Fruit fly (Drosophila melanogaster) whole organism, embryonic: ENCODE measurements around the gene Nak.
A peak's percentile ranks its signal among the peaks of the same experiment; 100 is the strongest.

Source experiments
- Ada2b ChIP-seq: fragments of 200-800 bp; sonication (Bioruptor generic); IDR thresholded peaks from 2 replicates; pipeline ENCODE4 v1.3.6; 2022; ENCODE audit warnings: missing biosample characterization, missing genetic modification characterization
- Bgb ChIP-seq: fragments of 200-800 bp; sonication (Bioruptor generic); IDR thresholded peaks from 2 replicates; pipeline ENCODE4 v1.3.6; 2022; ENCODE audit warnings: missing biosample characterization, missing genetic modification characterization; ENCODE audit not compliant: partially characterized antibody
- C15 ChIP-seq: fragments of 200-800 bp; sonication (Bioruptor generic); IDR thresholded peaks from 3 replicates; pipeline ENCODE4 v1.3.6; 2022; ENCODE audit warnings: missing biosample characterization, missing genetic modification characterization
- CG11504 ChIP-seq: fragments of 200-800 bp; sonication (Bioruptor generic); optimal IDR thresholded peaks from 3 replicates; lab custom pipeline; 2019; ENCODE audit warnings: missing biosample characterization, mild to moderate bottlenecking, missing genetic modification characterization, moderate library complexity
- CG12071 ChIP-seq: fragments of 200-800 bp; sonication (Bioruptor generic); optimal IDR thresholded peaks from 3 replicates; lab custom pipeline; 2018; ENCODE audit warnings: missing biosample characterization, mild to moderate bottlenecking, missing genetic modification characterization
- CG12391 ChIP-seq: fragments of 200-800 bp; sonication (Bioruptor generic); optimal IDR thresholded peaks from 3 replicates; lab custom pipeline; 2018; ENCODE audit warnings: missing biosample characterization, mild to moderate bottlenecking, missing genetic modification characterization, moderate library complexity
- CG14050 ChIP-seq: fragments of 200-800 bp; sonication (Bioruptor generic); IDR thresholded peaks from 3 replicates; pipeline ENCODE4 v1.3.6; 2022; ENCODE audit warnings: missing biosample characterization, missing genetic modification characterization
- CG14860 ChIP-seq: fragments of 200-800 bp; sonication (Bioruptor generic); IDR thresholded peaks from 3 replicates; pipeline ENCODE4 v1.3.6; 2022; ENCODE audit warnings: missing biosample characterization, missing genetic modification characterization; ENCODE audit not compliant: partially characterized antibody
- CG1529 ChIP-seq: fragments of 200-800 bp; sonication (Bioruptor generic); optimal IDR thresholded peaks from 3 replicates; lab custom pipeline; 2018; ENCODE audit warnings: missing biosample characterization, missing genetic modification characterization
- CG16779 ChIP-seq: fragments of 200-800 bp; sonication (Bioruptor generic); IDR thresholded peaks from 2 replicates; pipeline ENCODE4 v1.3.6; 2022; ENCODE audit warnings: missing biosample characterization, missing genetic modification characterization
- CG17829 ChIP-seq: fragments of 200-800 bp; optimal IDR thresholded peaks from 2 replicates; lab custom pipeline; 2019; ENCODE audit warnings: missing biosample characterization, mild to moderate bottlenecking, missing genetic modification characterization, moderate library complexity
- CG1792 ChIP-seq: fragments of 200-800 bp; sonication (Bioruptor generic); optimal IDR thresholded peaks from 2 replicates; lab custom pipeline; 2016; ENCODE audit warnings: missing biosample characterization, missing genetic modification characterization
- CG2712 ChIP-seq: fragments of 200-800 bp; optimal IDR thresholded peaks from 3 replicates; lab custom pipeline; 2019; ENCODE audit warnings: missing biosample characterization, mild to moderate bottlenecking, missing genetic modification characterization, moderate library complexity
- CG3281 ChIP-seq: fragments of 200-800 bp; sonication (Bioruptor generic); optimal IDR thresholded peaks from 3 replicates; lab custom pipeline; 2017; ENCODE audit warnings: missing biosample characterization, mild to moderate bottlenecking, missing genetic modification characterization
- CG6175 ChIP-seq: fragments of 200-800 bp; sonication (Bioruptor generic); IDR thresholded peaks from 3 replicates; pipeline ENCODE4 v1.3.6; 2022; ENCODE audit warnings: missing biosample characterization, missing genetic modification characterization
- CG6791 ChIP-seq: fragments of 200-800 bp; sonication (Bioruptor generic); IDR thresholded peaks from 3 replicates; pipeline ENCODE4 v1.3.6; 2022; ENCODE audit warnings: missing biosample characterization, missing genetic modification characterization; ENCODE audit not compliant: partially characterized antibody
- CG7372 ChIP-seq: fragments of 200-800 bp; sonication (Bioruptor generic); IDR thresholded peaks from 2 replicates; pipeline ENCODE4 v1.3.6; 2022; ENCODE audit warnings: missing biosample characterization, missing genetic modification characterization
- CG7745 ChIP-seq: fragments of 200-800 bp; sonication (Bioruptor generic); optimal IDR thresholded peaks from 2 replicates; lab custom pipeline; 2018; ENCODE audit warnings: missing biosample characterization, mild to moderate bottlenecking, missing genetic modification characterization, moderate library complexity
- CG7786 ChIP-seq: fragments of 200-800 bp; sonication (Bioruptor generic); optimal IDR thresholded peaks from 2 replicates; lab custom pipeline; 2016; ENCODE audit warnings: missing biosample characterization, missing genetic modification characterization
- D19B ChIP-seq: fragments of 200-800 bp; sonication (Bioruptor generic); optimal IDR thresholded peaks from 2 replicates; lab custom pipeline; 2017; ENCODE audit warnings: missing biosample characterization, mild to moderate bottlenecking, missing genetic modification characterization
- Doc3 ChIP-seq: fragments of 200-800 bp; sonication (Bioruptor generic); IDR thresholded peaks from 3 replicates; pipeline ENCODE4 v1.3.6; 2022; ENCODE audit warnings: missing biosample characterization, missing genetic modification characterization; ENCODE audit not compliant: partially characterized antibody
- E2f2 ChIP-seq: fragments of 200-800 bp; sonication (Bioruptor generic); IDR thresholded peaks from 2 replicates; pipeline ENCODE4 v1.3.6; 2022; ENCODE audit warnings: missing biosample characterization, missing genetic modification characterization
- HLHmδ ChIP-seq: fragments of 200-800 bp; sonication (Bioruptor generic); optimal IDR thresholded peaks from 2 replicates; lab custom pipeline; 2018; ENCODE audit warnings: missing biosample characterization, mild to moderate bottlenecking, missing genetic modification characterization, moderate library complexity
- Hsf ChIP-seq: fragments of 200-800 bp; sonication (Bioruptor generic); optimal IDR thresholded peaks from 3 replicates; lab custom pipeline; 2016; ENCODE audit warnings: missing biosample characterization, missing genetic modification characterization
- Med ChIP-seq: fragments of 200-800 bp; sonication (Bioruptor generic); peaks from one replicate; lab custom pipeline; 2016; ENCODE audit warnings: missing biosample characterization, missing genetic modification characterization, mild to moderate bottlenecking, inconsistent platforms, moderate library complexity
- NK7.1 ChIP-seq: fragments of 200-800 bp; sonication (Bioruptor generic); optimal IDR thresholded peaks from 3 replicates; lab custom pipeline; 2016; ENCODE audit warnings: missing biosample characterization, missing genetic modification characterization
- Nf-YA ChIP-seq: fragments of 200-800 bp; sonication (Bioruptor generic); IDR thresholded peaks from 2 replicates; pipeline ENCODE4 v1.3.6; 2022; ENCODE audit warnings: missing biosample characterization, missing genetic modification characterization
- Nf-YC ChIP-seq: fragments of 200-800 bp; optimal IDR thresholded peaks from 3 replicates; lab custom pipeline; 2019; ENCODE audit warnings: missing biosample characterization, mild to moderate bottlenecking, missing genetic modification characterization, moderate library complexity
- Oaz ChIP-seq: fragments of 200-800 bp; sonication (Bioruptor generic); IDR thresholded peaks from 2 replicates; pipeline ENCODE4 v1.3.6; 2022; ENCODE audit warnings: missing biosample characterization, missing genetic modification characterization
- aop ChIP-seq: fragments of 200-800 bp; sonication (Bioruptor generic); IDR thresholded peaks from 2 replicates; pipeline ENCODE4 v1.3.6; 2022; ENCODE audit warnings: missing biosample characterization, missing genetic modification characterization
- bbx ChIP-seq: fragments of 200-800 bp; sonication (Bioruptor generic); IDR thresholded peaks from 2 replicates; pipeline ENCODE4 v1.3.6; 2022; ENCODE audit warnings: missing biosample characterization, missing genetic modification characterization; ENCODE audit not compliant: partially characterized antibody
- bcd ChIP-seq: fragments of 200-800 bp; sonication (Bioruptor generic); optimal IDR thresholded peaks from 2 replicates; lab custom pipeline; 2017; ENCODE audit warnings: missing biosample characterization, mild to moderate bottlenecking, missing genetic modification characterization
- chinmo ChIP-seq: fragments of 200-800 bp; sonication (Bioruptor generic); IDR thresholded peaks from 4 replicates; pipeline ENCODE4 v1.3.6; 2022; ENCODE audit warnings: missing biosample characterization, missing genetic modification characterization; ENCODE audit not compliant: partially characterized antibody
- croc ChIP-seq: fragments of 200-800 bp; sonication (Bioruptor generic); conservative IDR thresholded peaks from 3 replicates; pipeline ENCODE4 v1.3.6; 2022; ENCODE audit warnings: missing biosample characterization, missing genetic modification characterization
- cwo ChIP-seq: fragments of 200-800 bp; sonication (Bioruptor generic); optimal IDR thresholded peaks from 3 replicates; lab custom pipeline; 2017; ENCODE audit warnings: missing biosample characterization, missing genetic modification characterization, mild to moderate bottlenecking, moderate library complexity, missing genetic modification reagents
- disco-r ChIP-seq: fragments of 200-800 bp; sonication (Bioruptor generic); optimal IDR thresholded peaks from 2 replicates; lab custom pipeline; 2016; ENCODE audit warnings: missing biosample characterization, missing genetic modification characterization
- dm ChIP-seq: fragments of 200-800 bp; sonication (Bioruptor generic); optimal IDR thresholded peaks from 3 replicates; lab custom pipeline; 2016; ENCODE audit warnings: missing biosample characterization, missing genetic modification characterization
- dpn ChIP-seq, 2 experiments: fragments of 200-800 bp; sonication (Bioruptor generic); optimal IDR thresholded peaks; 3 replicates each; lab custom pipeline; 2016; ENCODE audit warnings: missing biosample characterization in 2 of 2, missing genetic modification characterization in 2 of 2
- emc ChIP-seq: fragments of 200-800 bp; sonication (Bioruptor generic); optimal IDR thresholded peaks from 2 replicates; lab custom pipeline; 2016; ENCODE audit warnings: missing biosample characterization, missing genetic modification characterization
- her ChIP-seq: fragments of 200-800 bp; sonication (Bioruptor generic); optimal IDR thresholded peaks from 2 replicates; lab custom pipeline; 2016; ENCODE audit warnings: missing biosample characterization, missing genetic modification characterization
- ind ChIP-seq: fragments of 200-800 bp; sonication (Bioruptor generic); optimal IDR thresholded peaks from 3 replicates; lab custom pipeline; 2016; ENCODE audit warnings: missing biosample characterization, missing genetic modification characterization
- insv ChIP-seq, 2 experiments: fragments of 200-800 bp; sonication (Bioruptor generic); optimal IDR thresholded peaks; 3 replicates each; lab custom pipeline; 2016 to 2018; ENCODE audit warnings: missing biosample characterization in 2 of 2, missing genetic modification characterization in 2 of 2
- mam ChIP-seq: fragments of 200-800 bp; sonication (Bioruptor generic); optimal IDR thresholded peaks from 3 replicates; lab custom pipeline; 2016; ENCODE audit warnings: missing biosample characterization, missing genetic modification characterization
- mirr ChIP-seq: fragments of 200-800 bp; sonication (Bioruptor generic); optimal IDR thresholded peaks from 3 replicates; lab custom pipeline; 2018; ENCODE audit warnings: missing biosample characterization, mild to moderate bottlenecking, missing genetic modification characterization
- otp ChIP-seq: fragments of 200-800 bp; sonication (Bioruptor generic); IDR thresholded peaks from 3 replicates; pipeline ENCODE4, ENCODE4 v1.3.6; 2022; ENCODE audit warnings: missing biosample characterization, missing genetic modification characterization
- prd ChIP-seq, 3 experiments: fragments of >200 bp in 2 of 3; fragments of 200-800 bp in 1 of 3; sonication (Bioruptor generic) in 1 of 3; optimal IDR thresholded peaks in 2 of 3; IDR thresholded peaks in 1 of 3; 2 replicates in 2 of 3; 3 replicates in 1 of 3; pipeline versions ENCODE4 v1.3.6 to Lab custom; 2017 to 2022; ENCODE audit warnings: missing biosample characterization in 1 of 3, missing genetic modification characterization in 1 of 3
- sima ChIP-seq: fragments of 200-800 bp; sonication (Bioruptor generic); optimal IDR thresholded peaks from 2 replicates; lab custom pipeline; 2016; ENCODE audit warnings: missing biosample characterization, missing genetic modification characterization
- slbo ChIP-seq: fragments of 200-800 bp; sonication (Bioruptor generic); IDR thresholded peaks from 2 replicates; pipeline ENCODE4 v1.3.6; 2022; ENCODE audit warnings: missing biosample characterization, missing genetic modification characterization
- sqz ChIP-seq: fragments of 200-800 bp; sonication (Bioruptor generic); optimal IDR thresholded peaks from 3 replicates; lab custom pipeline; 2018; ENCODE audit warnings: missing biosample characterization, mild to moderate bottlenecking, missing genetic modification characterization
- zen2 ChIP-seq: fragments of 200-800 bp; sonication (Bioruptor generic); IDR thresholded peaks from 3 replicates; pipeline ENCODE4 v1.3.6; 2022; ENCODE audit warnings: missing biosample characterization, missing genetic modification characterization; ENCODE audit not compliant: partially characterized antibody

Nak gene

DNA sequence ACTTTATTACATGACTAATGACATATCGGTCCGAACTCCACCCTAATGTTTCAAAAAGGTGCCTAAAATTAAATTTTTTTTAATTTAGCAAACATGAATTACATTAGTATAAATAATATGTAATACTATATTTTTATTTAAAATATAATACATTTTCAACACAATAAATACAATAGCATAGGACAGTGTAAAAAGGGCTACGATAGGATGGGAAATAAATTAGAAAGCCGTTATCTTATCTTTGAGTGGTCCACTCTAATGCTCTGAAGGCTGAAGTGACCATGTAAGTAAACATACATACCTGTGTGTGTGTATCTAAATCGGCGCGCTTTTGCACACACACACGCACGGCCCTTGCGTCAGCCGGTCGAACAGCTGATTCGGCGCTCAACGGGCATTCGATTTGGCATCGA lies 34.4 kb upstream of the Nak start, which contains the start of gene CG31793 (continued):
- TF ChIP-seq slbo (GFP tag; lab: Robert Waterston, UW) (peak; percentile 47; the same call in 1 of the 2 replicates), sima (GFP tag; lab: Kevin White, UChicago) (no peak), CG12391 (tag; lab: Kevin White, UChicago) (peak; percentile 59), D19B (GFP tag; lab: Kevin White, UChicago) (peak; percentile 3), CG3281 (GFP tag; lab: Kevin White, UChicago) (peak; percentile 76), dpn (GFP tag; optimal IDR thresholded peaks at IDR 0.05; lab: Kevin White, UChicago) (peak in 1 of 2 experiments; percentile 32), HLHmδ (no peak), insv (GFP tag; optimal IDR thresholded peaks at IDR 0.05; lab: Kevin White, UChicago) (no peak), bbx (peak; percentile 33; the same call in 1 of the 2 replicates), dm (GFP tag; lab: Kevin White, UChicago) (no peak), Ada2b (peak; percentile 58; the same call in 1 of the 2 replicates), Hsf (GFP tag; lab: Kevin White, UChicago) (no peak), her (GFP tag; lab: Kevin White, UChicago) (no peak), CG6791 (GFP tag; lab: Robert Waterston, UW) (no peak), E2f2 (GFP tag; lab: Robert Waterston, UW) (peak; percentile 48; the same call in 1 of the 2 replicates), Med (GFP tag; lab: Kevin White, UChicago) (peak; percentile 84), C15 (GFP tag; lab: Robert Waterston, UW) (no peak), Oaz (GFP tag; lab: Robert Waterston, UW) (no peak), zen2 (GFP tag; lab: Robert Waterston, UW) (no peak), CG14860 (GFP tag; lab: Robert Waterston, UW) (no peak), otp (no peak), CG17829 (peak; percentile 46), CG1529 (no peak), mirr (GFP tag; lab: Kevin White, UChicago) (peak; percentile 74), NK7.1 (GFP tag; lab: Kevin White, UChicago) (no peak), disco-r (GFP tag; lab: Kevin White, UChicago) (no peak), ind (GFP tag; lab: Kevin White, UChicago) (peak; percentile 33), bcd (GFP tag; lab: Kevin White, UChicago) (peak; percentile 31), emc (GFP tag; lab: Kevin White, UChicago) (no peak), Nf-YC (tag; lab: Kevin White, UChicago) (peak; percentile 53), CG11504 (tag; lab: Kevin White, UChicago) (peak; percentile 68), Doc3 (no peak), CG7745 (tag; lab: Kevin White, UChicago) (no peak), Nf-YA (no peak), chinmo (peak; percentile 65; the same call in 2 of the 4 replicates), cwo (GFP tag; lab: Kevin White, UChicago) (peak; percentile 73), CG14050 (GFP tag; lab: Robert Waterston, UW) (peak; percentile 12; the same call in 1 of the 3 replicates), CG16779 (GFP tag; lab: Robert Waterston, UW) (peak; percentile 3; the same call in 1 of the 2 replicates), CG7372 (no peak), mam (GFP tag; lab: Kevin White, UChicago) (no peak), CG7786 (no peak), CG2712 (tag; lab: Kevin White, UChicago) (peak; percentile 62), Bgb (no peak), aop (GFP tag; lab: Robert Waterston, UW) (no peak), sqz (GFP tag; lab: Kevin White, UChicago) (no peak), CG1792 (no peak), CG12071 (GFP tag; lab: Kevin White, UChicago) (no peak), prd (optimal IDR thresholded peaks at IDR 0.05; lab: Kevin White, UChicago) (no peak), prd (GFP tag; IDR thresholded peaks at IDR 0.05; lab: Robert Waterston, UW) (0 out of 3 replicates have a peak, but pooled peaks have one; percentile 17), croc (GFP tag; lab: Robert Waterston, UW) (no peak), CG6175 (GFP tag; lab: Robert Waterston, UW) (no peak)
